Worm (Caenorhabditis elegans): ENCODE results near the gene fars-3.

The fars-3 gene

ce11 chrII:8428758-8428946 is 36.0 kb upstream of the fars-3 start, which contains the start of gene F14E5.2:
TSS of gene F14E5.2 (minus strand) at chrII:8428858.
- no peak for TF ChIP-seq nhr-77 (tag; optimal IDR thresholded peaks at IDR 0.05)
- no peak for TF ChIP-seq nhr-102 (tag; optimal IDR thresholded peaks at IDR 0.05)
- TF ChIP-seq daf-8 (GFP tag; IDR thresholded peaks at IDR 0.05): no peak
- no peak for TF ChIP-seq hlh-11 (tag; optimal IDR thresholded peaks at IDR 0.05)
- no peak for TF ChIP-seq ceh-82 (tag; optimal IDR thresholded peaks at IDR 0.05)
- no peak for TF ChIP-seq madf-9 (GFP tag; conservative IDR thresholded peaks at IDR 0.05)
- no peak for TF ChIP-seq cey-2 (tag; optimal IDR thresholded peaks at IDR 0.05; ENCODE audit: borderline replicate concordance, insufficient read depth)
- TF ChIP-seq F49E8.2 (tag; optimal IDR thresholded peaks at IDR 0.05; ENCODE audit: borderline replicate concordance): no peak
- no peak for TF ChIP-seq snpc-4 (tag; optimal IDR thresholded peaks at IDR 0.05)
- TF ChIP-seq Y5F2A.4 (GFP tag; optimal IDR thresholded peaks at IDR 0.05): no peak
- no peak for TF ChIP-seq T26A8.4 (GFP tag; IDR thresholded peaks at IDR 0.05)
- no peak for TF ChIP-seq nhr-41 (GFP tag; IDR thresholded peaks at IDR 0.05)
- no peak for TF ChIP-seq spr-3 (GFP tag; optimal IDR thresholded peaks at IDR 0.05)
- TF ChIP-seq lim-7 (GFP tag; IDR thresholded peaks at IDR 0.05): no peak
- TF ChIP-seq daf-12 (tag; optimal IDR thresholded peaks at IDR 0.05): no peak
- no peak for TF ChIP-seq lin-39 (tag; optimal IDR thresholded peaks at IDR 0.05)
- no peak for TF ChIP-seq set-16 (GFP tag; IDR thresholded peaks at IDR 0.05)
- no peak for TF ChIP-seq arid-1 (GFP tag; conservative IDR thresholded peaks at IDR 0.05)
- TF ChIP-seq zip-2 (tag; optimal IDR thresholded peaks at IDR 0.05): no peak
- no peak for TF ChIP-seq hlh-30 (tag; optimal IDR thresholded peaks at IDR 0.05; ENCODE audit: insufficient read depth)

ce11 chrII:8428947-8429919 is 35.4 kb upstream of the fars-3 start:
- TF ChIP-seq lin-15B (tag; optimal IDR thresholded peaks at IDR 0.05) (no peak), F49E8.2 (tag; optimal IDR thresholded peaks at IDR 0.05; ENCODE audit: borderline replicate concordance) (peak; percentile 52), unc-130 (GFP tag; optimal IDR thresholded peaks at IDR 0.05) (peak; percentile 14), ceh-62 (tag; optimal IDR thresholded peaks at IDR 0.05) (no peak), daf-19 (GFP tag; conservative IDR thresholded peaks at IDR 0.05) (no peak), hmg-1.1 (GFP tag; IDR thresholded peaks at IDR 0.05) (peak; percentile 36; the same call in 1 of the 2 replicates), mxl-3 (GFP tag; optimal IDR thresholded peaks at IDR 0.05) (peak; percentile 7), aha-1 (tag) (peak; percentile 76), lsy-2 (tag; optimal IDR thresholded peaks at IDR 0.05) (peak in 1 of 2 experiments; percentile 43), arid-1 (GFP tag; conservative IDR thresholded peaks at IDR 0.05) (no peak), saeg-2 (GFP tag; IDR thresholded peaks at IDR 0.05) (no peak), nhr-111 (GFP tag; optimal IDR thresholded peaks at IDR 0.05) (no peak), fkh-10 (GFP tag; optimal IDR thresholded peaks at IDR 0.05) (no peak), mes-2 (tag; optimal IDR thresholded peaks at IDR 0.05; ENCODE audit: poor library complexity, severe bottlenecking) (no peak), vab-7 (GFP tag; IDR thresholded peaks at IDR 0.05) (no peak), zip-2 (tag; optimal IDR thresholded peaks at IDR 0.05) (no peak), nhr-102 (tag; optimal IDR thresholded peaks at IDR 0.05) (no peak), nhr-10 (tag; optimal IDR thresholded peaks at IDR 0.05) (no peak), zfp-2 (tag; optimal IDR thresholded peaks at IDR 0.05) (no peak), ama-1 (optimal IDR thresholded peaks at IDR 0.05) (no peak), jun-1 (tag; optimal IDR thresholded peaks at IDR 0.05) (no peak), unc-62 (GFP tag; optimal IDR thresholded peaks at IDR 0.05 in 1 of 2) (no peak), unc-62 (tag; optimal IDR thresholded peaks at IDR 0.05) (no peak), skn-1 (tag; optimal IDR thresholded peaks at IDR 0.05) (no peak), daf-16 (GFP tag; optimal IDR thresholded peaks at IDR 0.05) (no peak), daf-16 (tag; optimal IDR thresholded peaks at IDR 0.05) (peak; percentile 8), nhr-28 (tag; optimal IDR thresholded peaks at IDR 0.05) (peak; percentile 19), pqm-1 (tag; optimal IDR thresholded peaks at IDR 0.05) (no peak), dpl-1 (GFP tag; optimal IDR thresholded peaks at IDR 0.05) (peak; percentile 24)
